Worm (Caenorhabditis elegans): Measurements from ENCODE around the gene dolk-1.
A peak's percentile ranks its signal among the peaks of the same experiment; 100 is the strongest.

The dolk-1 gene

DNA sequence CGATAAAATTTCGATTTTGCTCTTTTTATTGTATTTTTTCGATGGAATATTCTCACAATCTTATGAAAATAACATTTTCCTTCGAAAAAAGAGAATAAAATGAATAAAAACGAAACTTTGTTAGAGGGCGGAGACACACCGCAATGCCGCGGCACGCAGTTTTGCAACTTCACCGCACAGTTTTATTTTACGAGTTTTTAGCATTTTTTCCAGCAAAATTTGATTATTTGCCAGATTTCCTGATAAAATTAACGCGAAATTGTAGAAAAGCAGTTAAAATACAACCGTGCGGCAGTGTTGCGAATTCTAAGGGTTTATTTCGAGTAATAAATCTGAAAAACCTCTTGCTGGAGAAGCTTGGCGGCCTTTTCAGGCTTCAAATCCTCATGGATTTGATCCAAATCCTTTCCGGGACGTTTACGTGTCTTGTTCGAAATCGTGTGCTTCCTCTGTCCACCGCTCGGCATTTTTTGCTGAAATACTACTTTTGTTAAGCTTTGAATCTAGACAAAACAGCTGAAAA, 15.1 kb downstream of the dolk-1 start, which contains the start of gene znf-593:
znf-593 (minus strand) TSS at position 473 of the 523 bp plus-strand sequence.
- TF ChIP-seq hlh-1 (tag; optimal IDR thresholded peaks at IDR 0.05) (no peak), unc-120 (tag; optimal IDR thresholded peaks at IDR 0.05; ENCODE audit: poor library complexity, severe bottlenecking) (peak; percentile 12), ceh-83 (GFP tag; optimal IDR thresholded peaks at IDR 0.05) (peak; percentile 58), M03D4.4 (tag; optimal IDR thresholded peaks at IDR 0.05) (peak; percentile 7), sptf-1 (tag; optimal IDR thresholded peaks at IDR 0.05) (peak; percentile 56), lin-13 (tag; optimal IDR thresholded peaks at IDR 0.05) (peak; percentile 6), nhr-28 (tag; optimal IDR thresholded peaks at IDR 0.05) (no peak), cnd-1 (tag; optimal IDR thresholded peaks at IDR 0.05) (peak; percentile 29)

- TF ChIP-seq mls-2 (tag; optimal IDR thresholded peaks at IDR 0.05) (no peak), mep-1 (tag; optimal IDR thresholded peaks at IDR 0.05) (no peak), bed-3 (GFP tag; optimal IDR thresholded peaks at IDR 0.05) (no peak), snpc-4 (tag; optimal IDR thresholded peaks at IDR 0.05) (no peak)
These were observed 15.9 kb downstream of the dolk-1 start for ce11 chrIII:11917525-11917924.

ce11 chrIII:11917090-11917489, 16.3 kb downstream of the dolk-1 start:
- TF ChIP-seq lin-13 (tag; optimal IDR thresholded peaks at IDR 0.05): no peak
- TF ChIP-seq zip-8 (tag; optimal IDR thresholded peaks at IDR 0.05): no peak
- no peak for TF ChIP-seq mls-2 (tag; optimal IDR thresholded peaks at IDR 0.05)
- no peak for TF ChIP-seq tbx-8 (GFP tag; optimal IDR thresholded peaks at IDR 0.05)

DNA sequence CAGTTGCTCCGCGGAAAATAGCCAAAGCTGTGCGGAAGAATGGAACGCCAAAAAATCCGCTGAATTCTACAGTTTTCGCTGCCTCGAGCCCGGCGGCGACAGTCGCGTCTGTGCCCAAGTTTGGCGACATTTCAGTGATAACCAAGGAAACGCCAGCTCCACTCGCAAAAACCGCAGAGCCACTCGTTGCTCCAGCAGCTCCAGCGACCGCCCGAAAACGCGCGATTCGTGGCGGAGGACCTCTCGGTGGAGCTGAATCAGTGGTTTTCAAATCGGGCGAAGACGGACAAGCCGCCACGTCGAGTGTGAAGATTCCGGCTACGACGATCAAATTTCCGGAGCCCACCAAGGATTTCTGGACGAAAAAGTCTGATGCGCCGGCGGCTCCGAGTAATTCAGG, 17.2 kb downstream of the dolk-1 start:
- TF ChIP-seq snpc-4 (tag; optimal IDR thresholded peaks at IDR 0.05) (no peak), hlh-1 (tag; optimal IDR thresholded peaks at IDR 0.05) (no peak), ceh-43 (GFP tag; optimal IDR thresholded peaks at IDR 0.05) (no peak), nhr-237 (tag; optimal IDR thresholded peaks at IDR 0.05) (no peak)

- no peak for TF ChIP-seq flh-1 (GFP tag; optimal IDR thresholded peaks at IDR 0.05)
- peak; percentile 39 for TF ChIP-seq M03D4.4 (tag; optimal IDR thresholded peaks at IDR 0.05)
- TF ChIP-seq nhr-28 (tag; optimal IDR thresholded peaks at IDR 0.05): no peak
- peak; percentile 42 for TF ChIP-seq ces-1 (GFP tag; optimal IDR thresholded peaks at IDR 0.05)
- TF ChIP-seq tbx-8 (GFP tag; optimal IDR thresholded peaks at IDR 0.05): no peak
- TF ChIP-seq mab-5 (tag; optimal IDR thresholded peaks at IDR 0.05): no peak
These were observed 17.8 kb downstream of the dolk-1 start, which contains the start of the genes ndab-1 and npp-16 for ce11 chrIII:11915666-11916065. ndab-1 (minus strand) TSS chrIII:11915712. npp-16 (plus strand) TSS chrIII:11915928.

- TF ChIP-seq bed-3 (GFP tag; optimal IDR thresholded peaks at IDR 0.05) (no peak), drap-1 (GFP tag; optimal IDR thresholded peaks at IDR 0.05) (no peak), mep-1 (tag; optimal IDR thresholded peaks at IDR 0.05) (no peak), unc-39 (tag; optimal IDR thresholded peaks at IDR 0.05) (no peak), ham-2 (GFP tag; optimal IDR thresholded peaks at IDR 0.05) (no peak), nhr-76 (tag; optimal IDR thresholded peaks at IDR 0.05) (no peak), zip-8 (tag; optimal IDR thresholded peaks at IDR 0.05) (no peak), nhr-2 (tag; optimal IDR thresholded peaks at IDR 0.05) (no peak)
These were observed 19.2 kb downstream of the dolk-1 start, which contains the start of gene Y56A3A.16 for ce11 chrIII:11914220-11914619. Y56A3A.16 (minus strand) TSS chrIII:11914320.

DNA sequence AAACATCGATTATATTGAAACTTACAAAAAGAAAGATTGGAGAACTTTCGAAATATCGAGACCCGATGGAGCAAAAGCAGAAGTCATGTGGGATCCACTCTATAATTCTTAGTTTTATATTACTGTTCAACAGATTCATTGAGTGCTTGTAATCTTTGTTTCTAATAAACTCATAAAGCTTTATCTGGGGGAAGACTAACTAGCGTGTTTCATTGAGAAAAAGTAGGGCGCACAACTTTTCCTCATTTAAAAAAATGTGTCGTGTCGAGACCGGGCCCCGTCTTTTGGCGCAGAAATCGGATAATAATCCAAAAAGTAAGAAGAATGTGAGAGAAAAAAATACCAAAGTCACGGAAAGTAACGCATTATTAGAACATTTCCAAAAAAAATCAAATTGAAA, 23.7 kb downstream of the dolk-1 start, which contains the start of gene faah-4:
faah-4 (minus strand) TSS at position 101 of the 400 bp plus-strand sequence.
- TF ChIP-seq unc-120 (tag; optimal IDR thresholded peaks at IDR 0.05; ENCODE audit: poor library complexity, severe bottlenecking): no peak
- no peak for TF ChIP-seq snpc-4 (tag; optimal IDR thresholded peaks at IDR 0.05)
- no peak for TF ChIP-seq ceh-39 (tag; optimal IDR thresholded peaks at IDR 0.05)
- TF ChIP-seq mls-2 (tag; optimal IDR thresholded peaks at IDR 0.05): no peak
- TF ChIP-seq ceh-43 (GFP tag; optimal IDR thresholded peaks at IDR 0.05): no peak
- TF ChIP-seq pha-4 (tag; optimal IDR thresholded peaks at IDR 0.05): no peak
- TF ChIP-seq elt-3 (tag; optimal IDR thresholded peaks at IDR 0.05): no peak
- TF ChIP-seq nhr-237 (tag; optimal IDR thresholded peaks at IDR 0.05): no peak
- no peak for TF ChIP-seq nhr-12 (tag; optimal IDR thresholded peaks at IDR 0.05)
- TF ChIP-seq sptf-1 (tag; optimal IDR thresholded peaks at IDR 0.05): no peak
- TF ChIP-seq hlh-1 (tag; optimal IDR thresholded peaks at IDR 0.05): no peak
- TF ChIP-seq mep-1 (tag; optimal IDR thresholded peaks at IDR 0.05): no peak
- TF ChIP-seq ces-1 (GFP tag; optimal IDR thresholded peaks at IDR 0.05): no peak
- TF ChIP-seq ztf-11 (tag; optimal IDR thresholded peaks at IDR 0.05): no peak
- no peak for TF ChIP-seq lsy-2 (tag; optimal IDR thresholded peaks at IDR 0.05)
- no peak for TF ChIP-seq nhr-28 (tag; optimal IDR thresholded peaks at IDR 0.05)
- TF ChIP-seq unc-62 (GFP tag; optimal IDR thresholded peaks at IDR 0.05): no peak
- no peak for TF ChIP-seq flh-1 (GFP tag; optimal IDR thresholded peaks at IDR 0.05)
- no peak for TF ChIP-seq bed-3 (GFP tag; optimal IDR thresholded peaks at IDR 0.05)
